Worm (Caenorhabditis elegans) whole organism, L2 larva: Measurements from ENCODE around the gene F42A6.5.
"Not testable (repeated sequence)": the region's sequence is repeated elsewhere in the genome, so short reads cannot be mapped to it uniquely, and the experiment has no call there.

Experiments
- C34F6.9 ChIP-seq: fragments of 150-350 bp; optimal IDR thresholded peaks from 2 replicates; lab custom pipeline; 2014; ENCODE audit warnings: missing biosample characterization, missing genetic modification characterization
- F13H6.1 ChIP-seq: sonication (generic microtip); optimal IDR thresholded peaks from 2 replicates; lab custom pipeline; 2016; ENCODE audit warnings: missing genetic modification characterization, missing compliant biosample characterization
- R02D3.7 ChIP-seq: fragments of 150-350 bp; optimal IDR thresholded peaks from 2 replicates; lab custom pipeline; 2014; ENCODE audit warnings: missing biosample characterization, missing genetic modification characterization
- Y55F3AM.14 ChIP-seq: fragments of 200-800 bp; sonication (Bioruptor generic); optimal IDR thresholded peaks from 2 replicates; lab custom pipeline; 2018; ENCODE audit warnings: mild to moderate bottlenecking, missing genetic modification characterization, missing compliant biosample characterization
- ZK546.5 ChIP-seq: sonication (generic microtip); optimal IDR thresholded peaks from 2 replicates; lab custom pipeline; 2017; ENCODE audit warnings: missing biosample characterization, missing genetic modification characterization
- aly-2 ChIP-seq: fragments of 150-350 bp; optimal IDR thresholded peaks from 2 replicates; lab custom pipeline; 2014; ENCODE audit warnings: missing biosample characterization, missing genetic modification characterization
- ama-1 ChIP-seq: fragments of 150-350 bp; optimal IDR thresholded peaks from 2 replicates; lab custom pipeline; 2018; ENCODE audit warnings: inconsistent platforms
- blmp-1 ChIP-seq: sonication (generic microtip); optimal IDR thresholded peaks from 2 replicates; lab custom pipeline; 2017; ENCODE audit warnings: missing genetic modification characterization, mild to moderate bottlenecking, missing compliant biosample characterization, antibody characterized with exemption, moderate library complexity; ENCODE audit not compliant: insufficient read depth
- ceh-16 ChIP-seq: fragments of 150-350 bp; optimal IDR thresholded peaks from 2 replicates; lab custom pipeline; 2014; ENCODE audit warnings: missing biosample characterization, missing genetic modification characterization
- ceh-82 ChIP-seq: fragments of 150-350 bp; optimal IDR thresholded peaks from 2 replicates; lab custom pipeline; 2014; ENCODE audit warnings: missing biosample characterization, missing genetic modification characterization
- crh-2 ChIP-seq: sonication (generic microtip); optimal IDR thresholded peaks from 2 replicates; lab custom pipeline; 2017; ENCODE audit warnings: missing biosample characterization, missing genetic modification characterization
- dmd-4 ChIP-seq: sonication (generic microtip); optimal IDR thresholded peaks from 2 replicates; lab custom pipeline; 2017; ENCODE audit warnings: missing biosample characterization, missing genetic modification characterization
- egl-27 ChIP-seq: sonication (generic microtip); optimal IDR thresholded peaks from 3 replicates; lab custom pipeline; 2017; ENCODE audit warnings: missing biosample characterization, missing genetic modification reagents, missing genetic modification characterization
- elt-1 ChIP-seq: fragments of 150-350 bp; optimal IDR thresholded peaks from 2 replicates; lab custom pipeline; 2014; ENCODE audit warnings: missing biosample characterization, missing genetic modification characterization
- elt-3 ChIP-seq: sonication (generic microtip); optimal IDR thresholded peaks from 2 replicates; lab custom pipeline; 2017; ENCODE audit warnings: missing biosample characterization, missing genetic modification characterization
- fos-1 ChIP-seq: fragments of 150-350 bp; optimal IDR thresholded peaks from 2 replicates; lab custom pipeline; 2014; ENCODE audit warnings: missing biosample characterization, missing genetic modification characterization
- gmeb-1 ChIP-seq: fragments of 150-350 bp; optimal IDR thresholded peaks from 2 replicates; lab custom pipeline; 2014; ENCODE audit warnings: missing biosample characterization, missing genetic modification characterization
- lin-11 ChIP-seq: fragments of 150-350 bp; sonication (generic microtip); optimal IDR thresholded peaks from 2 replicates; lab custom pipeline; 2014; ENCODE audit warnings: missing biosample characterization, missing genetic modification characterization, inconsistent platforms, mixed read lengths
- lin-13 ChIP-seq: fragments of 150-350 bp; optimal IDR thresholded peaks from 2 replicates; lab custom pipeline; 2014; ENCODE audit warnings: missing biosample characterization, missing genetic modification reagents, missing genetic modification characterization
- lsy-2 ChIP-seq, 2 experiments: fragments of 150-350 bp in 1 of 2; sonication (generic microtip) in 1 of 2; optimal IDR thresholded peaks; 2 replicates each; lab custom pipeline; 2014 to 2017; ENCODE audit warnings: missing biosample characterization in 2 of 2, missing genetic modification characterization in 2 of 2
- mdl-1 ChIP-seq, 2 experiments: fragments of 150-350 bp in 1 of 2; sonication (generic microtip) in 1 of 2; optimal IDR thresholded peaks; 2 replicates each; lab custom pipeline; 2017; ENCODE audit warnings: missing biosample characterization in 2 of 2, missing genetic modification characterization in 2 of 2
- nhr-129 ChIP-seq: fragments of 150-350 bp; optimal IDR thresholded peaks from 2 replicates; lab custom pipeline; 2014; ENCODE audit warnings: missing biosample characterization, missing genetic modification characterization
- nhr-21 ChIP-seq: fragments of 150-350 bp; optimal IDR thresholded peaks from 2 replicates; lab custom pipeline; 2014; ENCODE audit warnings: missing biosample characterization, missing genetic modification characterization
- nhr-23 ChIP-seq: fragments of 150-350 bp; optimal IDR thresholded peaks from 2 replicates; lab custom pipeline; 2014; ENCODE audit warnings: missing biosample characterization, missing genetic modification reagents, missing genetic modification characterization
- nhr-237 ChIP-seq: fragments of 150-350 bp; optimal IDR thresholded peaks from 2 replicates; lab custom pipeline; 2014; ENCODE audit warnings: missing biosample characterization, missing genetic modification characterization
- nhr-25 ChIP-seq: fragments of 150-350 bp; sonication (generic microtip); optimal IDR thresholded peaks from 3 replicates; lab custom pipeline; 2014; ENCODE audit warnings: missing biosample characterization, missing genetic modification characterization
- nhr-6 ChIP-seq: fragments of 150-350 bp; optimal IDR thresholded peaks from 2 replicates; lab custom pipeline; 2014; ENCODE audit warnings: missing biosample characterization, missing genetic modification characterization
- peb-1 ChIP-seq: fragments of 150-350 bp; optimal IDR thresholded peaks from 2 replicates; lab custom pipeline; 2014; ENCODE audit warnings: missing biosample characterization, missing genetic modification characterization
- sem-4 ChIP-seq: fragments of 150-350 bp; optimal IDR thresholded peaks from 2 replicates; lab custom pipeline; 2014; ENCODE audit warnings: missing biosample characterization, missing genetic modification reagents, missing genetic modification characterization
- sma-3 ChIP-seq: sonication (generic microtip); optimal IDR thresholded peaks from 2 replicates; lab custom pipeline; 2016; ENCODE audit warnings: missing genetic modification reagents, missing genetic modification characterization, missing compliant biosample characterization
- sma-9 ChIP-seq, 2 experiments: fragments of 150-350 bp in 1 of 2; sonication (generic microtip) in 1 of 2; optimal IDR thresholded peaks; 2 replicates each; lab custom pipeline; 2014 to 2016; ENCODE audit warnings: missing genetic modification characterization in 2 of 2, mild to moderate bottlenecking in 1 of 2, missing biosample characterization in 1 of 2, missing compliant biosample characterization in 1 of 2, missing genetic modification reagents in 1 of 2, moderate library complexity in 1 of 2
- unc-39 ChIP-seq: fragments of 150-350 bp; optimal IDR thresholded peaks from 2 replicates; lab custom pipeline; 2014; ENCODE audit warnings: missing biosample characterization, missing genetic modification characterization
- unc-62 ChIP-seq: fragments of 150-350 bp; optimal IDR thresholded peaks from 2 replicates; lab custom pipeline; 2014; ENCODE audit warnings: missing biosample characterization, missing genetic modification reagents, missing genetic modification characterization
- ztf-11 ChIP-seq: sonication (generic microtip); optimal IDR thresholded peaks from 2 replicates; lab custom pipeline; 2017; ENCODE audit warnings: missing biosample characterization, missing genetic modification characterization
- ztf-4 ChIP-seq: fragments of 150-350 bp; optimal IDR thresholded peaks from 2 replicates; lab custom pipeline; 2014; ENCODE audit warnings: missing biosample characterization, missing genetic modification characterization

F42A6.5 gene

ce11 chrIV:3338676-3339075 lies 7.0 kb upstream of the F42A6.5 start, which contains the start of gene hrpa-1 (continued):
- TF ChIP-seq aly-2 = no peak

- no peak for TF ChIP-seq sma-9 (GFP tag; optimal IDR thresholded peaks at IDR 0.05; lab: Kevin White, UChicago)
- TF ChIP-seq sma-9 (tag; optimal IDR thresholded peaks at IDR 0.05; lab: Kevin White, UChicago) = no peak
These were observed 6.5 kb upstream of the F42A6.5 start for ce11 chrIV:3338176-3338575.

DNA sequence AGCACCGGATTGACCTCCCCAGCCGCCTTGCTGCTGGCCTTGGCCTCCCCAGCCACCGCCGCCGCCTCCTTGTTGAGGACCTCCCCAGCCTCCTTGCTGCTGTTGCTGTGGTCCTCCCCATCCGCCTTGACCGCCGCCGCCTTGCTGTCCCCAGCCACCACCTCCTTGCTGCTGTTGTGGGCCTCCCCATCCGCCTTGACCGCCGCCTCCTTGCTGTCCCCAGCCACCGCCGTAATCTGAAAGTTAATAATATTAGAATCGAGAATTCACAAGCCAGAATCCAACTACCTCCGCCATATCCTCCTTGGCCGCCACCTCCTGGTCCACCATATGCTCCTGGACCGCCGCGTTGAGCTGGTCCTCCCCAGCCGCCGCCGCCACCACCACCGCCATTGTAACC lies 5.6 kb upstream of the F42A6.5 start:
- no peak for TF ChIP-seq lin-13
- TF ChIP-seq unc-62 (GFP tag; lab: Kevin White, UChicago) = no peak
- no peak for TF ChIP-seq fos-1 (tag; lab: Kevin White, UChicago)
- no peak for TF ChIP-seq lsy-2 (tag; optimal IDR thresholded peaks at IDR 0.05; lab: Kevin White, UChicago)
- TF ChIP-seq sma-3 (GFP tag; lab: Kevin White, UChicago) = no peak
- TF ChIP-seq ceh-82 (tag; lab: Kevin White, UChicago) = no peak
- no peak for TF ChIP-seq elt-3 (tag; lab: Kevin White, UChicago)
- no peak for TF ChIP-seq R02D3.7
- TF ChIP-seq egl-27 (tag; lab: Kevin White, UChicago) = no peak
- TF ChIP-seq gmeb-1 = no peak
- TF ChIP-seq mdl-1 (tag; optimal IDR thresholded peaks at IDR 0.05; lab: Kevin White, UChicago) = no peak
- TF ChIP-seq elt-1 (tag; lab: Kevin White, UChicago) = no peak
- TF ChIP-seq aly-2 = no peak
- no peak for TF ChIP-seq lin-11 (tag; lab: Kevin White, UChicago)
- no peak for TF ChIP-seq C34F6.9 (tag; lab: Kevin White, UChicago)
- TF ChIP-seq, all 48 proteins: peak for 0

- TF ChIP-seq nhr-23 (tag; lab: Kevin White, UChicago) (no peak), elt-1 (tag; lab: Kevin White, UChicago) (no peak), ztf-4 (tag; lab: Kevin White, UChicago) (no peak), lin-11 (tag; lab: Kevin White, UChicago) (no peak), nhr-21 (peak; percentile 11), gmeb-1 (peak; percentile 39), C34F6.9 (tag; lab: Kevin White, UChicago) (no peak), nhr-237 (tag; lab: Kevin White, UChicago) (no peak), mdl-1 (tag; optimal IDR thresholded peaks at IDR 0.05; lab: Kevin White, UChicago) (no peak), lsy-2 (tag; optimal IDR thresholded peaks at IDR 0.05; lab: Kevin White, UChicago) (peak in 1 of 2 experiments; percentile 33), lin-13 (peak; percentile 13), ama-1 (peak; percentile 72), sma-9 (GFP tag; optimal IDR thresholded peaks at IDR 0.05; lab: Kevin White, UChicago) (peak; percentile 29), sma-9 (tag; optimal IDR thresholded peaks at IDR 0.05; lab: Kevin White, UChicago) (no peak), sem-4 (tag; lab: Kevin White, UChicago) (peak; percentile 4)
These were observed 4.9 kb upstream of the F42A6.5 start, which contains the start of gene F42A6.6 for ce11 chrIV:3336585-3336984. TSS of gene F42A6.6 (minus strand) at chrIV:3336873.

- peak in 1 of 2 experiments; percentile 44 for TF ChIP-seq lsy-2 (tag; optimal IDR thresholded peaks at IDR 0.05; lab: Kevin White, UChicago)
These were observed 17.6 kb downstream of the F42A6.5 start for ce11 chrIV:3314099-3314498.

- TF ChIP-seq nhr-129 (peak; percentile 16), fos-1 (tag; lab: Kevin White, UChicago) (peak; percentile 6), crh-2 (tag; lab: Kevin White, UChicago) (peak; percentile 41), nhr-21 (peak; percentile 34), sma-3 (GFP tag; lab: Kevin White, UChicago) (peak; percentile 67), nhr-25 (tag; lab: Kevin White, UChicago) (peak; percentile 62), F13H6.1 (tag; lab: Kevin White, UChicago) (peak; percentile 46), sma-9 (GFP tag; optimal IDR thresholded peaks at IDR 0.05; lab: Kevin White, UChicago) (peak; percentile 48), lsy-2 (tag; optimal IDR thresholded peaks at IDR 0.05; lab: Kevin White, UChicago) (peak; percentile 83 to 94), gmeb-1 (peak; percentile 30), lin-13 (peak; percentile 36)
- not testable (repeated sequence) for TF ChIP-seq sma-9 (tag; optimal IDR thresholded peaks at IDR 0.05; lab: Kevin White, UChicago)
These were observed 18.3 kb downstream of the F42A6.5 start for ce11 chrIV:3313311-3313710.

- TF ChIP-seq elt-3 (tag; lab: Kevin White, UChicago) = no peak
- peak; percentile 78 for TF ChIP-seq sma-3 (GFP tag; lab: Kevin White, UChicago)
- TF ChIP-seq unc-39 (tag; lab: Kevin White, UChicago) = no peak
- peak; percentile 64 for TF ChIP-seq gmeb-1
- no peak for TF ChIP-seq ceh-82 (tag; lab: Kevin White, UChicago)
- TF ChIP-seq crh-2 (tag; lab: Kevin White, UChicago) = peak; percentile 13
- TF ChIP-seq nhr-23 (tag; lab: Kevin White, UChicago) = no peak
- peak; percentile 51 to 77 for TF ChIP-seq lsy-2 (tag; optimal IDR thresholded peaks at IDR 0.05; lab: Kevin White, UChicago)
- no peak for TF ChIP-seq ZK546.5 (tag; lab: Kevin White, UChicago)
- TF ChIP-seq dmd-4 (tag; lab: Kevin White, UChicago) = no peak
- TF ChIP-seq R02D3.7 = no peak
- peak; percentile 44 for TF ChIP-seq lin-13
- TF ChIP-seq sma-9 (GFP tag; optimal IDR thresholded peaks at IDR 0.05; lab: Kevin White, UChicago) = peak; percentile 43
- TF ChIP-seq sma-9 (tag; optimal IDR thresholded peaks at IDR 0.05; lab: Kevin White, UChicago) = no peak
- no peak for TF ChIP-seq nhr-6 (tag; lab: Kevin White, UChicago)
- peak; percentile 64 for TF ChIP-seq F13H6.1 (tag; lab: Kevin White, UChicago)
- no peak for TF ChIP-seq ceh-16 (tag; lab: Kevin White, UChicago)
- TF ChIP-seq blmp-1 (tag; lab: Kevin White, UChicago) = peak; percentile 18
- TF ChIP-seq ztf-11 (tag; lab: Kevin White, UChicago) = no peak
- TF ChIP-seq unc-62 (GFP tag; lab: Kevin White, UChicago) = no peak
- peak; percentile 54 for TF ChIP-seq nhr-25 (tag; lab: Kevin White, UChicago)
- TF ChIP-seq peb-1 = no peak
- TF ChIP-seq elt-1 (tag; lab: Kevin White, UChicago) = no peak
- no peak for TF ChIP-seq lin-11 (tag; lab: Kevin White, UChicago)
- peak; percentile 58 for TF ChIP-seq nhr-21
- no peak for TF ChIP-seq Y55F3AM.14
These were observed 20.4 kb downstream of the F42A6.5 start, which contains the start of gene zip-11 for ce11 chrIV:3311243-3311642. TSS of gene zip-11 (plus strand) at chrIV:3311276.
